Fruit fly (Drosophila melanogaster) whole organism, embryonic: ENCODE data around the gene CG31365.

ENCODE experiments used
- CG11504 ChIP-seq: fragments of 200-800 bp; sonication (Bioruptor generic); optimal IDR thresholded peaks from 3 replicates; lab custom pipeline; 2019; ENCODE audit warnings: missing biosample characterization, mild to moderate bottlenecking, missing genetic modification characterization, moderate library complexity
- Hr51 ChIP-seq, 2 experiments: fragments of 200-800 bp; sonication (Bioruptor generic); optimal IDR thresholded peaks; 2 replicates in 1 of 2; 3 replicates in 1 of 2; lab custom pipeline; 2016 to 2018; ENCODE audit warnings: missing biosample characterization in 2 of 2, missing genetic modification characterization in 2 of 2, mild to moderate bottlenecking in 1 of 2, moderate library complexity in 1 of 2
- NfI ChIP-seq: fragments of 200-800 bp; sonication (Bioruptor generic); optimal IDR thresholded peaks from 3 replicates; lab custom pipeline; 2018; ENCODE audit warnings: missing biosample characterization, mild to moderate bottlenecking, missing genetic modification characterization, moderate library complexity
- Usf ChIP-seq: fragments of 200-800 bp; sonication (Bioruptor generic); optimal IDR thresholded peaks from 2 replicates; lab custom pipeline; 2017; ENCODE audit warnings: missing genotype, missing biosample characterization, missing genetic modification characterization
- hkb ChIP-seq, 2 experiments: fragments of 200-800 bp in 1 of 2; fragments of >200 bp in 1 of 2; sonication (Bioruptor generic) in 1 of 2; IDR thresholded peaks in 1 of 2; optimal IDR thresholded peaks in 1 of 2; 2 replicates each; pipeline versions ENCODE4 v1.3.6 to Lab custom; 2017 to 2022; ENCODE audit warnings: missing biosample characterization in 1 of 2, missing genetic modification characterization in 1 of 2
- mirr ChIP-seq: fragments of 200-800 bp; sonication (Bioruptor generic); optimal IDR thresholded peaks from 3 replicates; lab custom pipeline; 2018; ENCODE audit warnings: missing biosample characterization, mild to moderate bottlenecking, missing genetic modification characterization
- nau ChIP-seq: fragments of 200-800 bp; sonication (Bioruptor generic); optimal IDR thresholded peaks from 3 replicates; lab custom pipeline; 2017; ENCODE audit warnings: missing biosample characterization, mild to moderate bottlenecking, missing genetic modification characterization, missing genetic modification reagents
- pb ChIP-seq: fragments of 200-800 bp; sonication (Bioruptor generic); optimal IDR thresholded peaks from 3 replicates; lab custom pipeline; 2016; ENCODE audit warnings: missing biosample characterization, missing genetic modification characterization
- stwl ChIP-seq: fragments of 200-800 bp; sonication (Bioruptor generic); optimal IDR thresholded peaks from 3 replicates; lab custom pipeline; 2018; ENCODE audit warnings: missing biosample characterization, mild to moderate bottlenecking, missing genetic modification characterization, moderate library complexity
- toy ChIP-seq: fragments of 200-800 bp; sonication (Bioruptor generic); IDR thresholded peaks from 2 replicates; pipeline ENCODE4 v1.3.6; 2022; ENCODE audit warnings: missing biosample characterization, missing genetic modification characterization

dm6 chr3R:23132299-23132698 is 6.1 kb upstream of the CG31365 start:
- TF ChIP-seq Hr51 (GFP tag; optimal IDR thresholded peaks at IDR 0.05; lab: Kevin White, UChicago): no peak
- no peak for TF ChIP-seq Usf (GFP tag; lab: Kevin White, UChicago)
- no peak for TF ChIP-seq pb (GFP tag; lab: Kevin White, UChicago)
- TF ChIP-seq mirr (GFP tag; lab: Kevin White, UChicago): no peak
- no peak for TF ChIP-seq toy (GFP tag; lab: Robert Waterston, UW)
- TF ChIP-seq hkb (optimal IDR thresholded peaks at IDR 0.05; lab: Kevin White, UChicago): no peak
- TF ChIP-seq hkb (GFP tag; IDR thresholded peaks at IDR 0.05; lab: Robert Waterston, UW): no peak
- TF ChIP-seq NfI (GFP tag; lab: Kevin White, UChicago): no peak
- TF ChIP-seq CG11504 (tag; lab: Kevin White, UChicago): no peak
- no peak for TF ChIP-seq stwl (tag; lab: Kevin White, UChicago)
- TF ChIP-seq nau (GFP tag; lab: Kevin White, UChicago): no peak
